Fruit fly (Drosophila melanogaster): ENCODE measurements around the gene CG4297.

DNA sequence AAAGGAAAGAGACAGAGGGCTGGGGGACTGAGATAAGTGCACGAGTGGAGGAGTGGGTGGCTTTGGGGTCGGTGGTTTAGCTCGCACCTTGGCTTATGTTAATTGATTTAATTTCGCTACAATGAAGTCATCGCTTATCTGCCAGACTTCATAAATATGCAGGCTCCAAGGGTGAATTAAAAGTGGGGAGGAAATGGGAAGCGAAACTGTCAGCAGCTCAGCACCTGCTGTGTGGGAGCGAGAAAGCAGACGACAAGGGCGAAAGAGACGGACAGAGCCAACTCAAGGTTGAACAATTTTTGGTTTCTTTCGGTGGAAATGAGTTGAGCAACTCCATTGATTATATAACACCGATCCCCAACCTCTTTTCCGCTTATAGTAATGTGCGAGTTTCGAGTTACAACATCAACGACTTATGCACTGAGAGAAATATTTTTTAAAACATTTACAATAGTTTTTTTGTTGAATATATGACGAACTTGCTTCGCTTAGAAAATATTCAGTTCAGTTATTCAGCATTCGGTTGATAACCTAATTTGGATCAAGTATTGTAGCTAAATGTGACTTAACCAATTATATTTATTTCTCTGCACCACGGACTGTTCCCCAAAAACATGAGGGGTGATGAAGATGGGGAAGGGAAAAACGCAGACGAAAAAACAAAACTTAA lies 48.5 kb upstream of the CG4297 start:
- TF ChIP-seq Myc (optimal IDR thresholded peaks at IDR 0.05) (no peak), Sin3A (optimal IDR thresholded peaks at IDR 0.05) (no peak), h (optimal IDR thresholded peaks at IDR 0.05) (no peak), insv (optimal IDR thresholded peaks at IDR 0.05) (no peak), ttk (optimal IDR thresholded peaks at IDR 0.05) (no peak)
